Fruit fly (Drosophila melanogaster) whole organism, embryonic: ENCODE data around the gene mib1.
A peak's percentile ranks its signal among the peaks of the same experiment; 100 is the strongest.

ENCODE experiments used
- C15 ChIP-seq: fragments of 200-800 bp; sonication (Bioruptor generic); IDR thresholded peaks from 3 replicates; pipeline ENCODE4 v1.3.6; 2022; ENCODE audit warnings: missing biosample characterization, missing genetic modification characterization
- CG10366 ChIP-seq: fragments of 200-800 bp; sonication (Bioruptor generic); IDR thresholded peaks from 2 replicates; pipeline ENCODE4 v1.3.6; 2022; ENCODE audit warnings: missing biosample characterization, missing genetic modification characterization
- CG11504 ChIP-seq: fragments of 200-800 bp; sonication (Bioruptor generic); optimal IDR thresholded peaks from 3 replicates; lab custom pipeline; 2019; ENCODE audit warnings: missing biosample characterization, mild to moderate bottlenecking, missing genetic modification characterization, moderate library complexity
- CG14050 ChIP-seq: fragments of 200-800 bp; sonication (Bioruptor generic); IDR thresholded peaks from 3 replicates; pipeline ENCODE4 v1.3.6; 2022; ENCODE audit warnings: missing biosample characterization, missing genetic modification characterization
- CG15269 ChIP-seq: fragments of 200-800 bp; sonication (Bioruptor generic); optimal IDR thresholded peaks from 2 replicates; lab custom pipeline; 2018; ENCODE audit warnings: missing biosample characterization, mild to moderate bottlenecking, missing genetic modification characterization, moderate library complexity
- CG1602 ChIP-seq: fragments of 200-800 bp; sonication (Bioruptor generic); optimal IDR thresholded peaks from 3 replicates; lab custom pipeline; 2016; ENCODE audit warnings: missing biosample characterization, missing genetic modification characterization
- CG17361 ChIP-seq: fragments of 200-800 bp; sonication (Bioruptor generic); IDR thresholded peaks from 3 replicates; pipeline ENCODE4 v1.3.6; 2022; ENCODE audit warnings: missing biosample characterization, missing genetic modification characterization
- CG33557 ChIP-seq: fragments of 200-800 bp; sonication (Bioruptor generic); optimal IDR thresholded peaks from 2 replicates; lab custom pipeline; 2019; ENCODE audit warnings: missing biosample characterization, mild to moderate bottlenecking, missing genetic modification characterization, moderate library complexity
- CG3726 ChIP-seq: fragments of 200-800 bp; sonication (Bioruptor generic); IDR thresholded peaks from 3 replicates; pipeline ENCODE4, ENCODE4 v1.3.6; 2022; ENCODE audit warnings: missing biosample characterization, missing genetic modification characterization
- CG42726 ChIP-seq: fragments of 200-800 bp; sonication (Bioruptor generic); IDR thresholded peaks from 2 replicates; pipeline ENCODE4 v1.3.6; 2022; ENCODE audit warnings: missing biosample characterization, missing genetic modification characterization; ENCODE audit not compliant: partially characterized antibody
- CG4854 ChIP-seq: fragments of 200-800 bp; sonication (Bioruptor generic); optimal IDR thresholded peaks from 2 replicates; lab custom pipeline; 2016; ENCODE audit warnings: missing biosample characterization, missing genetic modification characterization, inconsistent platforms
- CG6765 ChIP-seq: fragments of 200-800 bp; sonication (Bioruptor generic); optimal IDR thresholded peaks from 3 replicates; lab custom pipeline; 2017; ENCODE audit warnings: missing biosample characterization, mild to moderate bottlenecking, missing genetic modification characterization
- CG7372 ChIP-seq: fragments of 200-800 bp; sonication (Bioruptor generic); IDR thresholded peaks from 2 replicates; pipeline ENCODE4 v1.3.6; 2022; ENCODE audit warnings: missing biosample characterization, missing genetic modification characterization
- CG7839 ChIP-seq: fragments of 200-800 bp; sonication (Bioruptor generic); optimal IDR thresholded peaks from 3 replicates; lab custom pipeline; 2018; ENCODE audit warnings: missing biosample characterization, mild to moderate bottlenecking, missing genetic modification characterization, moderate library complexity
- CG7963 ChIP-seq: fragments of 200-800 bp; sonication (Bioruptor generic); IDR thresholded peaks from 3 replicates; pipeline ENCODE4 v1.3.6; 2022; ENCODE audit warnings: missing biosample characterization, missing genetic modification characterization; ENCODE audit not compliant: partially characterized antibody
- CG9437 ChIP-seq: fragments of 200-800 bp; sonication (Bioruptor generic); optimal IDR thresholded peaks from 2 replicates; lab custom pipeline; 2018; ENCODE audit warnings: missing biosample characterization, mild to moderate bottlenecking, missing genetic modification characterization
- Dp ChIP-seq: fragments of 200-800 bp; sonication (Bioruptor generic); optimal IDR thresholded peaks from 2 replicates; lab custom pipeline; 2018; ENCODE audit warnings: missing biosample characterization, mild to moderate bottlenecking, missing genetic modification characterization, moderate library complexity
- Gug ChIP-seq: fragments of 200-800 bp; sonication (Bioruptor generic); IDR thresholded peaks from 4 replicates; pipeline ENCODE4 v1.3.6; 2022; ENCODE audit warnings: missing biosample characterization, missing genetic modification characterization
- Hand ChIP-seq: fragments of 200-800 bp; sonication (Bioruptor generic); optimal IDR thresholded peaks from 2 replicates; lab custom pipeline; 2017; ENCODE audit warnings: mild to moderate bottlenecking, missing biosample characterization, missing genetic modification reagents, missing genetic modification characterization
- Hr39 ChIP-seq: fragments of >200 bp; optimal IDR thresholded peaks from 2 replicates; lab custom pipeline; 2017
- Mes4 ChIP-seq: fragments of 200-800 bp; sonication (Bioruptor generic); optimal IDR thresholded peaks from 2 replicates; lab custom pipeline; 2016; ENCODE audit warnings: missing biosample characterization, missing genetic modification characterization
- Oli ChIP-seq: fragments of 200-800 bp; sonication (Bioruptor generic); optimal IDR thresholded peaks from 2 replicates; lab custom pipeline; 2018; ENCODE audit warnings: missing biosample characterization, mild to moderate bottlenecking, missing genetic modification characterization, moderate library complexity
- PHDP ChIP-seq: fragments of 200-800 bp; sonication (Bioruptor generic); optimal IDR thresholded peaks from 3 replicates; lab custom pipeline; 2018; ENCODE audit warnings: missing biosample characterization, mild to moderate bottlenecking, missing genetic modification characterization, moderate library complexity
- Ssrp ChIP-seq: fragments of 200-800 bp; sonication (Bioruptor generic); optimal IDR thresholded peaks from 2 replicates; lab custom pipeline; 2018; ENCODE audit warnings: missing biosample characterization, mild to moderate bottlenecking, missing genetic modification characterization, moderate library complexity
- Vsx1 ChIP-seq: fragments of 200-800 bp; sonication (Bioruptor generic); optimal IDR thresholded peaks from 2 replicates; lab custom pipeline; 2017; ENCODE audit warnings: missing biosample characterization, mild to moderate bottlenecking, missing genetic modification characterization, missing genetic modification reagents
- Xrp1 ChIP-seq: fragments of 200-800 bp; sonication (Bioruptor generic); IDR thresholded peaks from 2 replicates; pipeline ENCODE4 v1.3.6; 2022; ENCODE audit warnings: missing biosample characterization, missing genetic modification characterization
- bsh ChIP-seq, 2 experiments: fragments of 200-800 bp; sonication (Bioruptor generic); optimal IDR thresholded peaks; 2 replicates each; lab custom pipeline; 2017 to 2018; ENCODE audit warnings: mild to moderate bottlenecking in 2 of 2, missing biosample characterization in 2 of 2, missing genetic modification characterization in 2 of 2, moderate library complexity in 1 of 2
- dmrt99B ChIP-seq: fragments of 200-800 bp; sonication (Bioruptor generic); optimal IDR thresholded peaks from 2 replicates; lab custom pipeline; 2018; ENCODE audit warnings: missing biosample characterization, mild to moderate bottlenecking, missing genetic modification characterization, moderate library complexity
- fd102C ChIP-seq: fragments of 200-800 bp; sonication (Bioruptor generic); optimal IDR thresholded peaks from 2 replicates; lab custom pipeline; 2018; ENCODE audit warnings: missing biosample characterization, mild to moderate bottlenecking, missing genetic modification characterization, moderate library complexity
- fd96Cb ChIP-seq: fragments of 200-800 bp; sonication (Bioruptor generic); optimal IDR thresholded peaks from 2 replicates; lab custom pipeline; 2018; ENCODE audit warnings: missing biosample characterization, mild to moderate bottlenecking, missing genetic modification characterization, moderate library complexity
- gce ChIP-seq: fragments of 200-800 bp; sonication (Bioruptor generic); IDR thresholded peaks from 3 replicates; pipeline ENCODE4 v1.3.6; 2022; ENCODE audit warnings: missing biosample characterization, missing genetic modification characterization
- gem ChIP-seq: fragments of 200-800 bp; sonication (Bioruptor generic); optimal IDR thresholded peaks from 2 replicates; lab custom pipeline; 2019; ENCODE audit warnings: missing biosample characterization, mild to moderate bottlenecking, missing genetic modification characterization, moderate library complexity
- grau ChIP-seq: fragments of 200-800 bp; optimal IDR thresholded peaks from 3 replicates; lab custom pipeline; 2019; ENCODE audit warnings: missing biosample characterization, mild to moderate bottlenecking, missing genetic modification characterization, moderate library complexity
- gt ChIP-seq: fragments of 200-800 bp; sonication (Bioruptor generic); IDR thresholded peaks from 2 replicates; pipeline ENCODE4 v1.3.6; 2022; ENCODE audit warnings: missing biosample characterization, missing genetic modification characterization
- hkb ChIP-seq, 2 experiments: fragments of 200-800 bp in 1 of 2; fragments of >200 bp in 1 of 2; sonication (Bioruptor generic) in 1 of 2; IDR thresholded peaks in 1 of 2; optimal IDR thresholded peaks in 1 of 2; 2 replicates each; pipeline versions ENCODE4 v1.3.6 to Lab custom; 2017 to 2022; ENCODE audit warnings: missing biosample characterization in 1 of 2, missing genetic modification characterization in 1 of 2
- jigr1 ChIP-seq: fragments of 200-800 bp; sonication (Bioruptor generic); IDR thresholded peaks from 3 replicates; pipeline ENCODE4 v1.3.6; 2022; ENCODE audit warnings: missing biosample characterization, missing genetic modification characterization
- ken ChIP-seq: fragments of 200-800 bp; sonication (Bioruptor generic); IDR thresholded peaks from 3 replicates; pipeline ENCODE4 v1.3.6; 2022; ENCODE audit warnings: missing biosample characterization, missing genetic modification characterization
- lab ChIP-seq: fragments of 200-800 bp; sonication (Bioruptor generic); optimal IDR thresholded peaks from 3 replicates; lab custom pipeline; 2017; ENCODE audit warnings: missing biosample characterization, missing genetic modification characterization, mild to moderate bottlenecking, moderate library complexity, missing genetic modification reagents
- lbe ChIP-seq: fragments of 200-800 bp; sonication (Bioruptor generic); optimal IDR thresholded peaks from 2 replicates; lab custom pipeline; 2016; ENCODE audit warnings: missing biosample characterization, mild to moderate bottlenecking, missing genetic modification characterization
- lola ChIP-seq, 3 experiments: fragments of >200 bp in 2 of 3; fragments of 200-800 bp in 1 of 3; sonication (Bioruptor generic) in 1 of 3; optimal IDR thresholded peaks; 2 replicates each; lab custom pipeline; 2017 to 2019; ENCODE audit warnings: missing biosample characterization in 3 of 3, missing genetic modification characterization in 3 of 3, mild to moderate bottlenecking in 1 of 3, moderate library complexity in 1 of 3
- phol ChIP-seq: fragments of 200-800 bp; sonication (Bioruptor generic); optimal IDR thresholded peaks from 3 replicates; lab custom pipeline; 2018; ENCODE audit warnings: missing biosample characterization, mild to moderate bottlenecking, missing genetic modification characterization, moderate library complexity
- ro ChIP-seq: fragments of 200-800 bp; sonication (Bioruptor generic); IDR thresholded peaks from 2 replicates; pipeline ENCODE4 v1.3.6; 2022; ENCODE audit warnings: missing biosample characterization, missing genetic modification characterization
- run ChIP-seq: fragments of 200-800 bp; sonication (Bioruptor generic); optimal IDR thresholded peaks from 3 replicates; lab custom pipeline; 2018; ENCODE audit warnings: missing biosample characterization, mild to moderate bottlenecking, missing genetic modification characterization
- sd ChIP-seq: fragments of 200-800 bp; sonication (Bioruptor generic); optimal IDR thresholded peaks from 3 replicates; lab custom pipeline; 2018; ENCODE audit warnings: missing biosample characterization, mild to moderate bottlenecking, missing genetic modification characterization, moderate library complexity
- so ChIP-seq: fragments of 200-800 bp; sonication (Bioruptor generic); IDR thresholded peaks from 3 replicates; pipeline ENCODE4 v1.3.6; 2022; ENCODE audit warnings: missing biosample characterization, missing genetic modification characterization
- sqz ChIP-seq: fragments of 200-800 bp; sonication (Bioruptor generic); optimal IDR thresholded peaks from 3 replicates; lab custom pipeline; 2018; ENCODE audit warnings: missing biosample characterization, mild to moderate bottlenecking, missing genetic modification characterization
- sug ChIP-seq: fragments of 200-800 bp; optimal IDR thresholded peaks from 2 replicates; lab custom pipeline; 2019; ENCODE audit warnings: missing biosample characterization, mild to moderate bottlenecking, missing genetic modification characterization, moderate library complexity
- zf30C ChIP-seq: fragments of 200-800 bp; sonication (Bioruptor generic); optimal IDR thresholded peaks from 3 replicates; lab custom pipeline; 2018; ENCODE audit warnings: missing biosample characterization, mild to moderate bottlenecking, missing genetic modification characterization

mib1 gene

DNA sequence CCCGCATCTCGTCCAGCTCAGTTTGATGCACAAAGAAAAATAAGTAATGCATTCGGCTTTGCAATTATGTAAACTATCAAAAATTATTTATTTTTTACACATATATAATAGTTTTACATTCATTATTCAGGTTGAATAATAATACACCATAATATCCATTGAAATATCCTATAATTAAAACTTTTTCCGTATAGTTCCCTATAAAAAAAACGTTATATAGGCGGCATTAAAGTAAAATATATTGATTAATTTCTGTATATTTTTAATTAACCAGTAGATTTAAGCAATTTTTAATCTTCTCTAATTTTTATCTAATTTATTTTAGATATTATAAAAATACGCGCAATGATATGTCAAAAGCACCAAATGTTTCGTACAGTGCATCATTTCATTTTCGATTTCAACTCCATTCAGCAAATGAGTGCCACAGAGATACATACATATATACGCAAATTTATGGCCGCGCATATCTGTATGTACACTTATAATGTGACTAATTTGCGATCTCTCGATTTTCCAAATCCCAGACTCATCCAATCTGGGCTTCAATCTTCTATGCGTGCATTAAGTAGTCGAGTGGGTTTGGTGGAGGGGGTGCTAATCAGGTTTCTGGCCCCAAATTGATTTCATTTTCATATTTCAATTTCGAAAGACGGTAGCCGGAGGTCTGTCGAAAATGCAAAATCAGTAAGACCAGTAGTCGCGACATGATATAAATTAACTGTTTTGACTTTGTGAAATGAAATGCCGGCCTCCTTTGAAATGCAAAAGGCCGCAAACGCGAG lies 1.8 kb upstream of the mib1 start (continued):
- TF ChIP-seq sd (tag; lab: Kevin White, UChicago): peak; percentile 20
- TF ChIP-seq gt (GFP tag; lab: Robert Waterston, UW): no peak
- no peak for TF ChIP-seq Gug (GFP tag; lab: Robert Waterston, UW)
- no peak for TF ChIP-seq CG3726 (GFP tag; lab: Robert Waterston, UW)
- TF ChIP-seq CG33557 (GFP tag; lab: Kevin White, UChicago): peak; percentile 22
- peak; percentile 39 for TF ChIP-seq grau
- TF ChIP-seq dmrt99B (tag; lab: Kevin White, UChicago): peak; percentile 39
- no peak for TF ChIP-seq run (tag; lab: Kevin White, UChicago)
- TF ChIP-seq bsh (GFP tag; optimal IDR thresholded peaks at IDR 0.05; lab: Kevin White, UChicago): peak in 1 of 2 experiments; percentile 3
- TF ChIP-seq Hand (GFP tag; lab: Kevin White, UChicago): no peak
- no peak for TF ChIP-seq lbe (GFP tag; lab: Kevin White, UChicago)
- TF ChIP-seq Hr39 (lab: Kevin White, UChicago): no peak
- no peak for TF ChIP-seq gce
- peak; percentile 29 for TF ChIP-seq CG7839
- no peak for TF ChIP-seq CG42726 (GFP tag; lab: Robert Waterston, UW)
- TF ChIP-seq CG15269 (tag; lab: Kevin White, UChicago): peak; percentile 42
- TF ChIP-seq ro (GFP tag; lab: Robert Waterston, UW): no peak
- no peak for TF ChIP-seq lab (GFP tag; lab: Kevin White, UChicago)
- TF ChIP-seq fd102C (GFP tag; lab: Kevin White, UChicago): no peak
- no peak for TF ChIP-seq so
- no peak for TF ChIP-seq Mes4 (GFP tag; lab: Kevin White, UChicago)
- TF ChIP-seq Ssrp: peak; percentile 33
- 0 out of 2 replicates have a peak, but pooled peaks have one; percentile 13 for TF ChIP-seq Xrp1
- TF ChIP-seq gem (tag; lab: Kevin White, UChicago): peak; percentile 59
- no peak for TF ChIP-seq Dp
- no peak for TF ChIP-seq sqz (GFP tag; lab: Kevin White, UChicago)
- TF ChIP-seq jigr1: no peak
- no peak for TF ChIP-seq CG7372 (GFP tag; lab: Robert Waterston, UW)
- TF ChIP-seq CG9437 (GFP tag; lab: Kevin White, UChicago): peak; percentile 15
- TF ChIP-seq CG11504 (tag; lab: Kevin White, UChicago): peak; percentile 68
- no peak for TF ChIP-seq C15
- TF ChIP-seq sug (tag; lab: Kevin White, UChicago): no peak
- TF ChIP-seq CG14050 (GFP tag; lab: Robert Waterston, UW): no peak
- TF ChIP-seq CG7963: no peak
- no peak for TF ChIP-seq ken
- peak in 1 of 3 experiments; percentile 55 for TF ChIP-seq lola (GFP tag; optimal IDR thresholded peaks at IDR 0.05; lab: Kevin White, UChicago)
- TF ChIP-seq CG6765 (GFP tag; lab: Kevin White, UChicago): no peak
- no peak for TF ChIP-seq CG1602 (GFP tag; lab: Kevin White, UChicago)
- TF ChIP-seq Vsx1: peak; percentile 25
- TF ChIP-seq CG17361 (GFP tag; lab: Robert Waterston, UW): peak; percentile 80
- TF ChIP-seq zf30C (GFP tag; lab: Kevin White, UChicago): peak; percentile 45
- peak; percentile 20 for TF ChIP-seq fd96Cb
- peak; percentile 5 for TF ChIP-seq PHDP (tag; lab: Kevin White, UChicago)
- no peak for TF ChIP-seq CG4854 (GFP tag; lab: Kevin White, UChicago)
- peak; percentile 43 for TF ChIP-seq phol
- no peak for TF ChIP-seq CG10366 (GFP tag; lab: Robert Waterston, UW)
- no peak for TF ChIP-seq hkb (optimal IDR thresholded peaks at IDR 0.05; lab: Kevin White, UChicago)
- no peak for TF ChIP-seq hkb (GFP tag; IDR thresholded peaks at IDR 0.05; lab: Robert Waterston, UW)
- peak; percentile 28 for TF ChIP-seq Oli (tag; lab: Kevin White, UChicago)
